Worm (Caenorhabditis elegans): ENCODE results near the gene F22B3.8.
"Not testable (repeated sequence)": the region's sequence is repeated elsewhere in the genome, so short reads cannot be mapped to it uniquely, and the experiment has no call there.

Gene F22B3.8

ce11 chrIV:11431448-11431847 is 6.7 kb upstream of the F22B3.8 start:
- TF ChIP-seq F13C5.2 (tag; optimal IDR thresholded peaks at IDR 0.05) (no peak), ceh-13 (GFP tag; optimal IDR thresholded peaks at IDR 0.05) (no peak), ets-7 (tag; optimal IDR thresholded peaks at IDR 0.05) (no peak), B0310.2 (tag; optimal IDR thresholded peaks at IDR 0.05) (no peak), hmg-4 (GFP tag; optimal IDR thresholded peaks at IDR 0.05) (no peak), tbx-37 (GFP tag; conservative IDR thresholded peaks at IDR 0.05) (no peak), scrt-1 (GFP tag; IDR thresholded peaks at IDR 0.05) (no peak), ama-1 (optimal IDR thresholded peaks at IDR 0.05) (no peak), pes-1 (GFP tag; IDR thresholded peaks at IDR 0.05) (no peak), ceh-36 (tag; optimal IDR thresholded peaks at IDR 0.05) (no peak), flt-1 (GFP tag; IDR thresholded peaks at IDR 0.05) (no peak), aly-1 (tag; optimal IDR thresholded peaks at IDR 0.05) (no peak)

- TF ChIP-seq ceh-13 (GFP tag; optimal IDR thresholded peaks at IDR 0.05) (no peak), aly-1 (tag; optimal IDR thresholded peaks at IDR 0.05) (no peak), ceh-36 (tag; optimal IDR thresholded peaks at IDR 0.05) (no peak), flt-1 (GFP tag; IDR thresholded peaks at IDR 0.05) (no peak), hnd-1 (tag; optimal IDR thresholded peaks at IDR 0.05) (no peak), sea-1 (GFP tag; conservative IDR thresholded peaks at IDR 0.05) (no peak), ama-1 (optimal IDR thresholded peaks at IDR 0.05) (no peak)
Measured at ce11 chrIV:11425442-11425841, 712 bp upstream of the F22B3.8 start, which contains the start of gene kin-4. Gene kin-4, plus strand, starts transcription at chrIV:11425742.

- TF ChIP-seq hmg-4 (GFP tag; optimal IDR thresholded peaks at IDR 0.05) = no peak
- TF ChIP-seq ets-7 (tag; optimal IDR thresholded peaks at IDR 0.05) = no peak
- no peak for TF ChIP-seq scrt-1 (GFP tag; IDR thresholded peaks at IDR 0.05)
- no peak for TF ChIP-seq sea-1 (GFP tag; conservative IDR thresholded peaks at IDR 0.05)
- no peak for TF ChIP-seq F13C5.2 (tag; optimal IDR thresholded peaks at IDR 0.05)
- no peak for TF ChIP-seq tbx-37 (GFP tag; conservative IDR thresholded peaks at IDR 0.05)
- TF ChIP-seq tbx-11 (GFP tag; IDR thresholded peaks at IDR 0.05) = no peak
- TF ChIP-seq ceh-13 (GFP tag; optimal IDR thresholded peaks at IDR 0.05) = no peak
Measured at ce11 chrIV:11421696-11422095, 3.0 kb downstream of the F22B3.8 start, which contains the start of gene F22B3.7. Gene F22B3.7, minus strand, starts transcription at chrIV:11421796.

- not testable (repeated sequence) for TF ChIP-seq tbx-11 (GFP tag; IDR thresholded peaks at IDR 0.05); tra-4 (tag; optimal IDR thresholded peaks at IDR 0.05); flt-1 (GFP tag; IDR thresholded peaks at IDR 0.05)
Measured at ce11 chrIV:11416724-11417123, 8.0 kb downstream of the F22B3.8 start, which contains the start of gene F22B3.5. Gene F22B3.5, minus strand, starts transcription at chrIV:11416824.

- no peak for TF ChIP-seq sea-1 (GFP tag; conservative IDR thresholded peaks at IDR 0.05)
- TF ChIP-seq hmbx-1 (tag; optimal IDR thresholded peaks at IDR 0.05) = no peak
- no peak for TF ChIP-seq flt-1 (GFP tag; IDR thresholded peaks at IDR 0.05)
- TF ChIP-seq aly-1 (tag; optimal IDR thresholded peaks at IDR 0.05) = no peak
- TF ChIP-seq ets-7 (tag; optimal IDR thresholded peaks at IDR 0.05) = no peak
- no peak for TF ChIP-seq ama-1 (optimal IDR thresholded peaks at IDR 0.05)
- no peak for TF ChIP-seq tra-4 (tag; optimal IDR thresholded peaks at IDR 0.05)
- no peak for TF ChIP-seq scrt-1 (GFP tag; IDR thresholded peaks at IDR 0.05)
- TF ChIP-seq B0310.2 (tag; optimal IDR thresholded peaks at IDR 0.05) = no peak
Measured at ce11 chrIV:11414920-11415319, 9.8 kb downstream of the F22B3.8 start, which contains the start of gene F22B3.10. Gene F22B3.10, minus strand, starts transcription at chrIV:11415020.

ce11 chrIV:11410084-11410483 is 14.6 kb downstream of the F22B3.8 start, which contains the start of gene gfat-2:
Gene gfat-2, plus strand, starts transcription at chrIV:11410228.
- no peak for TF ChIP-seq ets-7 (tag; optimal IDR thresholded peaks at IDR 0.05)
- no peak for TF ChIP-seq tbx-37 (GFP tag; conservative IDR thresholded peaks at IDR 0.05)
- no peak for TF ChIP-seq F13C5.2 (tag; optimal IDR thresholded peaks at IDR 0.05)
- no peak for TF ChIP-seq ceh-36 (tag; optimal IDR thresholded peaks at IDR 0.05)
- no peak for TF ChIP-seq hnd-1 (tag; optimal IDR thresholded peaks at IDR 0.05)
- no peak for TF ChIP-seq aly-1 (tag; optimal IDR thresholded peaks at IDR 0.05)
- no peak for TF ChIP-seq tra-4 (tag; optimal IDR thresholded peaks at IDR 0.05)
- TF ChIP-seq ama-1 (optimal IDR thresholded peaks at IDR 0.05) = no peak
- TF ChIP-seq flt-1 (GFP tag; IDR thresholded peaks at IDR 0.05) = no peak
- TF ChIP-seq scrt-1 (GFP tag; IDR thresholded peaks at IDR 0.05) = no peak
- no peak for TF ChIP-seq hmbx-1 (tag; optimal IDR thresholded peaks at IDR 0.05)
- no peak for TF ChIP-seq hmg-4 (GFP tag; optimal IDR thresholded peaks at IDR 0.05)
- TF ChIP-seq B0310.2 (tag; optimal IDR thresholded peaks at IDR 0.05) = no peak
- TF ChIP-seq tbx-11 (GFP tag; IDR thresholded peaks at IDR 0.05) = no peak
- no peak for TF ChIP-seq ceh-13 (GFP tag; optimal IDR thresholded peaks at IDR 0.05)
- no peak for TF ChIP-seq sea-1 (GFP tag; conservative IDR thresholded peaks at IDR 0.05)
- no peak for TF ChIP-seq pes-1 (GFP tag; IDR thresholded peaks at IDR 0.05)

ce11 chrIV:11406744-11407690 is 17.7 kb downstream of the F22B3.8 start, which contains the start of the genes his-63 and his-64:
Gene his-63, minus strand, starts transcription at chrIV:11406861.
Gene his-64, plus strand, starts transcription at chrIV:11407116.
- TF ChIP-seq tbx-37 (GFP tag; conservative IDR thresholded peaks at IDR 0.05) = peak; percentile 47; the same call in 1 of the 2 replicates
- TF ChIP-seq tra-4 (tag; optimal IDR thresholded peaks at IDR 0.05) = peak; percentile 17
- peak; percentile 92 for TF ChIP-seq ama-1 (optimal IDR thresholded peaks at IDR 0.05)
- TF ChIP-seq scrt-1 (GFP tag; IDR thresholded peaks at IDR 0.05) = 0 out of 2 replicates have a peak, but pooled peaks have one; percentile 51
- TF ChIP-seq tbx-11 (GFP tag; IDR thresholded peaks at IDR 0.05) = peak; percentile 54
- peak; percentile 69 for TF ChIP-seq pes-1 (GFP tag; IDR thresholded peaks at IDR 0.05)
- TF ChIP-seq sea-1 (GFP tag; conservative IDR thresholded peaks at IDR 0.05) = peak; percentile 6; the same call in 1 of the 2 replicates
- peak; percentile 57 for TF ChIP-seq ceh-36 (tag; optimal IDR thresholded peaks at IDR 0.05)
- peak; percentile 56; the same call in 1 of the 2 replicates for TF ChIP-seq flt-1 (GFP tag; IDR thresholded peaks at IDR 0.05)
- TF ChIP-seq aly-1 (tag; optimal IDR thresholded peaks at IDR 0.05) = peak; percentile 83

All from whole organism, early embryonic.